Worm (Caenorhabditis elegans) whole organism, L1 larva: ENCODE data around the gene F44G4.5.
A peak's percentile ranks its signal among the peaks of the same experiment; 100 is the strongest.

ENCODE experiments used
- C04F5.9 ChIP-seq: sonication (generic microtip); optimal IDR thresholded peaks from 2 replicates; lab custom pipeline; 2016; ENCODE audit warnings: missing genetic modification characterization, missing compliant biosample characterization
- C16A3.4 ChIP-seq: fragments of 150-350 bp; optimal IDR thresholded peaks from 2 replicates; lab custom pipeline; 2014; ENCODE audit warnings: missing biosample characterization, missing genetic modification characterization
- C34B4.2 ChIP-seq: sonication (generic microtip); optimal IDR thresholded peaks from 2 replicates; lab custom pipeline; 2017; ENCODE audit warnings: mild to moderate bottlenecking, missing genetic modification characterization, missing compliant biosample characterization
- F16B12.6 ChIP-seq: fragments of 150-350 bp; optimal IDR thresholded peaks from 2 replicates; lab custom pipeline; 2014; ENCODE audit warnings: missing biosample characterization, missing genetic modification characterization
- Y116A8C.19 ChIP-seq: sonication (generic microtip); optimal IDR thresholded peaks from 2 replicates; lab custom pipeline; 2016; ENCODE audit warnings: missing compliant biosample characterization, missing genetic modification characterization, borderline replicate concordance
- aha-1 ChIP-seq: fragments of 150-350 bp; optimal IDR thresholded peaks from 2 replicates; lab custom pipeline; 2014; ENCODE audit warnings: missing biosample characterization, missing genetic modification characterization
- aly-2 ChIP-seq: fragments of 150-350 bp; optimal IDR thresholded peaks from 2 replicates; lab custom pipeline; 2014; ENCODE audit warnings: missing biosample characterization, missing genetic modification characterization
- ama-1 ChIP-seq: fragments of 150-350 bp; optimal IDR thresholded peaks from 2 replicates; lab custom pipeline; 2014
- blmp-1 ChIP-seq: fragments of 150-350 bp; optimal IDR thresholded peaks from 2 replicates; lab custom pipeline; 2014; ENCODE audit warnings: missing biosample characterization, missing genetic modification characterization
- ceh-88 ChIP-seq: fragments of 200-800 bp; sonication (Bioruptor generic); IDR thresholded peaks from 2 replicates; pipeline ENCODE4 v1.3.6; 2022; ENCODE audit warnings: missing genetic modification characterization, missing compliant biosample characterization
- ceh-90 ChIP-seq: sonication (generic microtip); optimal IDR thresholded peaks from 2 replicates; lab custom pipeline; 2016; ENCODE audit warnings: missing genetic modification characterization, missing compliant biosample characterization
- dpl-1 ChIP-seq, 3 experiments: fragments of 150-350 bp in 2 of 3; sonication (generic microtip) in 1 of 3; optimal IDR thresholded peaks; 2 replicates each; lab custom pipeline; 2014 to 2017; ENCODE audit warnings: missing biosample characterization in 3 of 3, missing genetic modification characterization in 3 of 3, missing genetic modification reagents in 3 of 3
- dsc-1 ChIP-seq: sonication (generic microtip); optimal IDR thresholded peaks from 2 replicates; lab custom pipeline; 2016; ENCODE audit warnings: mild to moderate bottlenecking, missing genetic modification characterization, missing compliant biosample characterization
- elt-2 ChIP-seq: sonication (generic microtip); optimal IDR thresholded peaks from 2 replicates; lab custom pipeline; 2016; ENCODE audit warnings: missing genetic modification characterization, mild to moderate bottlenecking, inconsistent platforms, missing compliant biosample characterization, missing genetic modification reagents
- elt-3 ChIP-seq, 6 experiments: fragments of 150-350 bp in 1 of 6; sonication (generic microtip); optimal IDR thresholded peaks; 2 replicates each; lab custom pipeline; 2017 to 2018; ENCODE audit warnings: missing biosample characterization in 6 of 6, missing genetic modification characterization in 6 of 6, inconsistent platforms in 1 of 6
- ets-5 ChIP-seq: fragments of 200-800 bp; sonication (Bioruptor generic); IDR thresholded peaks from 2 replicates; pipeline ENCODE4 v1.3.6; 2022; ENCODE audit warnings: missing genetic modification characterization, missing compliant biosample characterization
- fkh-10 ChIP-seq: sonication (generic microtip); optimal IDR thresholded peaks from 2 replicates; lab custom pipeline; 2017; ENCODE audit warnings: missing biosample characterization, missing genetic modification reagents, missing genetic modification characterization
- fos-1 ChIP-seq: fragments of 150-350 bp; optimal IDR thresholded peaks from 2 replicates; lab custom pipeline; 2014; ENCODE audit warnings: missing biosample characterization, missing genetic modification characterization
- grh-1 ChIP-seq: fragments of 200-800 bp; sonication (Bioruptor generic); IDR thresholded peaks from 2 replicates; pipeline ENCODE4 v1.3.6; 2022; ENCODE audit warnings: missing genetic modification reagents, missing genetic modification characterization, missing compliant biosample characterization
- hlh-4 ChIP-seq: sonication (generic microtip); optimal IDR thresholded peaks from 2 replicates; lab custom pipeline; 2016; ENCODE audit warnings: mild to moderate bottlenecking, missing genetic modification characterization, missing compliant biosample characterization
- hpl-2 ChIP-seq: fragments of 150-350 bp; optimal IDR thresholded peaks from 2 replicates; lab custom pipeline; 2014; ENCODE audit warnings: missing biosample characterization, missing genetic modification reagents, missing genetic modification characterization
- irx-1 ChIP-seq: sonication (generic microtip); optimal IDR thresholded peaks from 2 replicates; lab custom pipeline; 2016; ENCODE audit warnings: missing genetic modification characterization, missing compliant biosample characterization
- isw-1 ChIP-seq: fragments of 200-800 bp; sonication (Bioruptor generic); IDR thresholded peaks from 2 replicates; pipeline ENCODE4 v1.3.6; 2022; ENCODE audit warnings: missing genetic modification characterization, missing compliant biosample characterization
- jun-1 ChIP-seq: fragments of 150-350 bp; optimal IDR thresholded peaks from 2 replicates; lab custom pipeline; 2014; ENCODE audit warnings: missing biosample characterization, missing genetic modification reagents, missing genetic modification characterization
- lin-13 ChIP-seq: fragments of 150-350 bp; optimal IDR thresholded peaks from 2 replicates; lab custom pipeline; 2014; ENCODE audit warnings: missing biosample characterization, missing genetic modification reagents, missing genetic modification characterization
- lin-14 ChIP-seq: fragments of 200-800 bp; sonication (Bioruptor generic); optimal IDR thresholded peaks from 2 replicates; lab custom pipeline; 2018; ENCODE audit warnings: mild to moderate bottlenecking, missing genetic modification characterization, moderate library complexity, missing compliant biosample characterization
- lin-15B ChIP-seq: fragments of 150-350 bp; sonication (generic microtip); optimal IDR thresholded peaks from 3 replicates; lab custom pipeline; 2014; ENCODE audit warnings: missing biosample characterization, missing genetic modification characterization
- lin-39 ChIP-seq: fragments of 150-350 bp; optimal IDR thresholded peaks from 2 replicates; lab custom pipeline; 2014; ENCODE audit warnings: missing biosample characterization, missing genetic modification reagents, missing genetic modification characterization
- mab-9 ChIP-seq: fragments of 200-800 bp; sonication (Bioruptor generic); IDR thresholded peaks from 2 replicates; pipeline ENCODE4 v1.3.6; 2022; ENCODE audit warnings: missing genetic modification reagents, missing genetic modification characterization, missing compliant biosample characterization
- nhr-19 ChIP-seq: fragments of 200-800 bp; sonication (Bioruptor generic); conservative IDR thresholded peaks from 2 replicates; pipeline ENCODE4 v1.3.6; 2022; ENCODE audit warnings: missing genetic modification characterization, missing compliant biosample characterization
- nhr-237 ChIP-seq: fragments of 150-350 bp; optimal IDR thresholded peaks from 2 replicates; lab custom pipeline; 2014; ENCODE audit warnings: missing biosample characterization, missing genetic modification characterization
- nhr-76 ChIP-seq: sonication (generic microtip); optimal IDR thresholded peaks from 2 replicates; lab custom pipeline; 2017; ENCODE audit warnings: missing biosample characterization, missing genetic modification characterization
- nhr-77 ChIP-seq: fragments of 150-350 bp; optimal IDR thresholded peaks from 2 replicates; lab custom pipeline; 2014; ENCODE audit warnings: missing biosample characterization, missing genetic modification characterization
- nhr-84 ChIP-seq: sonication (generic microtip); optimal IDR thresholded peaks from 2 replicates; lab custom pipeline; 2017; ENCODE audit warnings: missing biosample characterization, missing genetic modification characterization
- nhr-85 ChIP-seq: sonication (generic microtip); peaks from one replicate; lab custom pipeline; 2016; ENCODE audit warnings: missing genetic modification characterization, inconsistent platforms, missing compliant biosample characterization
- nhr-90 ChIP-seq: sonication (generic microtip); optimal IDR thresholded peaks from 2 replicates; lab custom pipeline; 2016; ENCODE audit warnings: mild to moderate bottlenecking, missing genetic modification characterization, missing compliant biosample characterization; ENCODE audit not compliant: poor library complexity
- pag-3 ChIP-seq: sonication (generic microtip); optimal IDR thresholded peaks from 2 replicates; lab custom pipeline; 2017; ENCODE audit warnings: missing genetic modification characterization, mild to moderate bottlenecking, missing compliant biosample characterization, antibody characterized with exemption, borderline replicate concordance; ENCODE audit not compliant: insufficient read depth
- pqm-1 ChIP-seq: sonication (generic microtip); optimal IDR thresholded peaks from 3 replicates; lab custom pipeline; 2017; ENCODE audit warnings: missing biosample characterization, missing genetic modification characterization
- rnt-1 ChIP-seq: sonication (generic microtip); optimal IDR thresholded peaks from 2 replicates; lab custom pipeline; 2016; ENCODE audit warnings: mild to moderate bottlenecking, missing genetic modification characterization, moderate library complexity, missing compliant biosample characterization
- snu-23 ChIP-seq: sonication (generic microtip); optimal IDR thresholded peaks from 2 replicates; lab custom pipeline; 2016; ENCODE audit warnings: missing genetic modification characterization, missing compliant biosample characterization
- sox-4 ChIP-seq: sonication (generic microtip); optimal IDR thresholded peaks from 2 replicates; lab custom pipeline; 2016; ENCODE audit warnings: missing genetic modification characterization, missing compliant biosample characterization
- sptf-1 ChIP-seq: fragments of 150-350 bp; optimal IDR thresholded peaks from 2 replicates; lab custom pipeline; 2014; ENCODE audit warnings: missing biosample characterization, missing genetic modification characterization
- sup-37 ChIP-seq: fragments of 200-800 bp; sonication (Bioruptor generic); optimal IDR thresholded peaks from 2 replicates; lab custom pipeline; 2018; ENCODE audit warnings: mild to moderate bottlenecking, missing genetic modification characterization, missing compliant biosample characterization
- swsn-7 ChIP-seq: sonication (generic microtip); optimal IDR thresholded peaks from 2 replicates; lab custom pipeline; 2016; ENCODE audit warnings: missing genetic modification characterization, missing compliant biosample characterization
- tbx-2 ChIP-seq: sonication (generic microtip); optimal IDR thresholded peaks from 2 replicates; lab custom pipeline; 2016; ENCODE audit warnings: missing genetic modification characterization, missing compliant biosample characterization
- tlp-1 ChIP-seq: fragments of 150-350 bp; optimal IDR thresholded peaks from 2 replicates; lab custom pipeline; 2014; ENCODE audit warnings: missing biosample characterization, missing genetic modification characterization
- unc-130 ChIP-seq: fragments of 150-350 bp; optimal IDR thresholded peaks from 2 replicates; lab custom pipeline; 2017; ENCODE audit warnings: missing biosample characterization, missing genetic modification characterization, inconsistent platforms
- unc-62 ChIP-seq: fragments of 150-350 bp; optimal IDR thresholded peaks from 2 replicates; lab custom pipeline; 2014; ENCODE audit warnings: missing biosample characterization, missing genetic modification reagents, missing genetic modification characterization
- unc-98 ChIP-seq: fragments of 200-800 bp; sonication (Bioruptor generic); IDR thresholded peaks from 2 replicates; pipeline ENCODE4 v1.3.6; 2022; ENCODE audit warnings: missing genetic modification characterization, missing compliant biosample characterization
- zag-1 ChIP-seq: fragments of 150-350 bp; optimal IDR thresholded peaks from 2 replicates; lab custom pipeline; 2014; ENCODE audit warnings: missing biosample characterization, missing genetic modification characterization
- zip-4 ChIP-seq: fragments of 200-800 bp; sonication (Bioruptor generic); optimal IDR thresholded peaks from 2 replicates; lab custom pipeline; 2018; ENCODE audit warnings: mild to moderate bottlenecking, missing genetic modification characterization, moderate library complexity, missing compliant biosample characterization
- ztf-4 ChIP-seq: fragments of 150-350 bp; optimal IDR thresholded peaks from 2 replicates; lab custom pipeline; 2014; ENCODE audit warnings: missing biosample characterization, missing genetic modification characterization

F44G4.5 gene

DNA sequence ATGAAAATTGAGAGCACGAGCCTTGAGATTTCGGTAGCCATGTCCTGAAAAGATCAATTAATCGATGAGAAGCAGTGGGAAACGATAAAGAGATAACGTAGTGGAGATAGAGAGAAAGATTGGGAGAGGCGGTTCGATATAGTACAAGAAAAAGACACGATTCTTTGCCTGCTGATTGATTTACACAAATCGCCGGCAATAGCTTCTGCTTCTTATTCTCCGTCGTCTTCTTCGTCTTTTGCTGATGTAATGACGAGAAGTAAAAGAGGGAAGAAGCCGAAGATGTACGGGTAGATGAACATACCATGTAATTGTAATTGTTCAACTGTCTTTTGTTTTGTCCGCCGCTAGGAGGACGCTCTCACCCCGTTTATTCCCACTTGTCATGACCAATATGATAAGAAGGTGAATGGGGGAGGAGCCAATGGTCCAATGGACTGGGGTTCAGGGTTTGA lies 29.0 kb upstream of the F44G4.5 start, which contains the start of gene F37B12.1:
F37B12.1 (minus strand) TSS at position 51 of the 455 bp plus-strand sequence.
- no peak for TF ChIP-seq tbx-2
- peak; percentile 7 for TF ChIP-seq blmp-1 (tag; lab: Kevin White, UChicago)
- TF ChIP-seq C16A3.4 = no peak
- TF ChIP-seq nhr-76 (tag; lab: Kevin White, UChicago) = no peak
- TF ChIP-seq elt-3 (tag; optimal IDR thresholded peaks at IDR 0.05; lab: Kevin White, UChicago) = peak in 1 of 6 experiments; percentile 14
- no peak for TF ChIP-seq ets-5 (GFP tag; lab: Robert Waterston, UW)
- TF ChIP-seq nhr-85 (tag; lab: Kevin White, UChicago) = no peak
- TF ChIP-seq F16B12.6 = no peak

DNA sequence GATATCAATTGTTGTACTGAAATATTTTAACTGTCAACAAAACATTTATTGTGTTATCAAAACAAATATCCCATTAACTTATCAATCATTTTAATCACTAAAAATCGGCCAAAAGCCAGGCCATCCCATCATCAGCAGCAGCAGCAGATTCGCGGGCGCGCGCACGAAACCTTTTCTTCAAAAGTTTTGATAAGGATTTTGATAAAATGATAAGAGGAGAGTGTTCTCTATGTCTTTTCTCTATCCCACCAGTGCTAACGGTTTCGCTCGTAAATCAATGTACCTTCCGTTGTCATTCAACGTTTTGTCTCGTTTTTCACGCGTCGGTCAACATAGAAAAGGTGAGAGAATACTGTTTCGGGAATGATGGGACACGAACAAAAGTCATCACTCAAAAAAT lies 27.9 kb upstream of the F44G4.5 start:
- TF ChIP-seq dpl-1 (GFP tag; optimal IDR thresholded peaks at IDR 0.05; lab: Kevin White, UChicago) (no peak), ceh-90 (tag; lab: Kevin White, UChicago) (no peak), irx-1 (no peak), C04F5.9 (no peak), C16A3.4 (no peak), lin-13 (GFP tag; lab: Kevin White, UChicago) (no peak), nhr-90 (no peak), blmp-1 (tag; lab: Kevin White, UChicago) (peak; percentile 79), sox-4 (tag; lab: Kevin White, UChicago) (no peak), grh-1 (no peak), ztf-4 (tag; lab: Kevin White, UChicago) (no peak), nhr-84 (tag; lab: Kevin White, UChicago) (no peak), fos-1 (tag; lab: Kevin White, UChicago) (no peak), unc-98 (GFP tag; lab: Robert Waterston, UW) (no peak), unc-62 (GFP tag; lab: Kevin White, UChicago) (no peak), sup-37 (GFP tag; lab: Kevin White, UChicago) (no peak), pqm-1 (tag; lab: Kevin White, UChicago) (no peak), tbx-2 (no peak), ceh-88 (GFP tag; lab: Robert Waterston, UW) (no peak), tlp-1 (tag; lab: Kevin White, UChicago) (no peak), ama-1 (lab: Kevin White, UChicago) (no peak), Y116A8C.19 (tag; lab: Kevin White, UChicago) (no peak), zip-4 (GFP tag; lab: Kevin White, UChicago) (no peak), fkh-10 (no peak), snu-23 (peak; percentile 11), nhr-19 (GFP tag; lab: Robert Waterston, UW) (0 out of 2 replicates have a peak, but pooled peaks have one; percentile 32), dsc-1 (tag; lab: Kevin White, UChicago) (no peak), jun-1 (no peak), C34B4.2 (no peak), swsn-7 (tag; lab: Kevin White, UChicago) (no peak), rnt-1 (tag; lab: Kevin White, UChicago) (no peak), mab-9 (GFP tag; lab: Robert Waterston, UW) (no peak), zag-1 (tag; lab: Kevin White, UChicago) (no peak), sptf-1 (tag; lab: Kevin White, UChicago) (no peak), nhr-76 (tag; lab: Kevin White, UChicago) (no peak), elt-2 (tag; lab: Kevin White, UChicago) (no peak), lin-15B (no peak), nhr-237 (tag; lab: Kevin White, UChicago) (no peak), isw-1 (GFP tag; lab: Robert Waterston, UW) (no peak), lin-14 (GFP tag; lab: Kevin White, UChicago) (peak; percentile 42), unc-130 (no peak), nhr-77 (tag; lab: Kevin White, UChicago) (no peak), lin-39 (tag; lab: Kevin White, UChicago) (no peak), pag-3 (tag; lab: Kevin White, UChicago) (no peak), elt-3 (tag; optimal IDR thresholded peaks at IDR 0.05; lab: Kevin White, UChicago) (peak; percentile 22 to 98 (median 56)), ets-5 (GFP tag; lab: Robert Waterston, UW) (no peak), hlh-4 (no peak), hpl-2 (no peak), aly-2 (tag; lab: Kevin White, UChicago) (no peak), aha-1 (no peak)
